Worm (Caenorhabditis elegans): ENCODE measurements around the gene C33G3.6.
A peak's percentile ranks its signal among the peaks of the same experiment; 100 is the strongest.

DNA sequence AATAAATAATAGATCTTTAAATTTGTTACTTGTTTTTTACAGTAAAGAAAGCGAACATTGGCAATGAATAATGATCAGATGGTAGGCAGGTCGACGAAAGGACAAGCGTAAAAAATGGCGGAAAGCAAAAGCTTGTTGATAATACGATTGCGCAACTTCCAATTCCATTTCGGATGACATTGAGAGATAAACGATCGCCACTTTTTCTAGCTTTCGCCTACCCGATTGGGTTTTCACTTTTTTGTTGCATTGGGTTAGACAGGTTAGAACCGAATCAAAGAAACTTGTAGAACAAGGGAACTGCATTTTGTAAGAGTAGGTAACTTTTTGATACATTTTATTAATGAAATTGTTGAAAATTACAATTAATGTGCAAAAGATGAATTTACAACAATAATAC lies 14.6 kb downstream of the C33G3.6 start:
- TF ChIP-seq cnd-1 (tag; optimal IDR thresholded peaks at IDR 0.05) (no peak), snpc-4 (tag; optimal IDR thresholded peaks at IDR 0.05) (no peak), lsy-2 (tag; optimal IDR thresholded peaks at IDR 0.05) (no peak), ztf-11 (tag; optimal IDR thresholded peaks at IDR 0.05) (no peak), tbx-8 (GFP tag; optimal IDR thresholded peaks at IDR 0.05) (no peak), blmp-1 (tag; optimal IDR thresholded peaks at IDR 0.05) (peak; percentile 52), lin-13 (tag; optimal IDR thresholded peaks at IDR 0.05) (no peak), nhr-237 (tag; optimal IDR thresholded peaks at IDR 0.05) (no peak), pha-4 (tag; optimal IDR thresholded peaks at IDR 0.05) (no peak)

Data from whole organism, mixed stage, embryonic.